Fruit fly (Drosophila melanogaster) whole organism, embryonic: ENCODE results near the gene saturn.

Experiments used
- Blimp-1 ChIP-seq: fragments of 200-800 bp; sonication (Bioruptor generic); optimal IDR thresholded peaks from 3 replicates; lab custom pipeline; 2018; ENCODE audit warnings: missing biosample characterization, missing genetic modification characterization, mild to moderate bottlenecking, moderate library complexity, missing genetic modification reagents
- C15 ChIP-seq: fragments of 200-800 bp; sonication (Bioruptor generic); IDR thresholded peaks from 3 replicates; pipeline ENCODE4 v1.3.6; 2022; ENCODE audit warnings: missing biosample characterization, missing genetic modification characterization
- CG12155 ChIP-seq: fragments of 200-800 bp; sonication (Bioruptor generic); optimal IDR thresholded peaks from 3 replicates; lab custom pipeline; 2016; ENCODE audit warnings: missing biosample characterization, missing genetic modification characterization
- CG1603 ChIP-seq: fragments of 200-800 bp; sonication (Bioruptor generic); optimal IDR thresholded peaks from 2 replicates; lab custom pipeline; 2019; ENCODE audit warnings: missing biosample characterization, mild to moderate bottlenecking, missing genetic modification characterization, moderate library complexity
- CG17829 ChIP-seq: fragments of 200-800 bp; optimal IDR thresholded peaks from 2 replicates; lab custom pipeline; 2019; ENCODE audit warnings: missing biosample characterization, mild to moderate bottlenecking, missing genetic modification characterization, moderate library complexity
- CG1832 ChIP-seq: fragments of 200-800 bp; sonication (Bioruptor generic); optimal IDR thresholded peaks from 2 replicates; lab custom pipeline; 2017; ENCODE audit warnings: missing biosample characterization, mild to moderate bottlenecking, missing genetic modification characterization, inconsistent platforms
- CG2678 ChIP-seq: fragments of 200-800 bp; sonication (Bioruptor generic); optimal IDR thresholded peaks from 3 replicates; lab custom pipeline; 2019; ENCODE audit warnings: missing biosample characterization, mild to moderate bottlenecking, missing genetic modification characterization, moderate library complexity
- CG2889 ChIP-seq: fragments of 200-800 bp; sonication (Bioruptor generic); IDR thresholded peaks from 3 replicates; pipeline ENCODE4 v1.3.6; 2022; ENCODE audit warnings: missing biosample characterization, missing genetic modification characterization
- CG31224 ChIP-seq: fragments of 200-800 bp; sonication (Bioruptor generic); IDR thresholded peaks from 2 replicates; pipeline ENCODE4 v1.3.6; 2022; ENCODE audit warnings: missing biosample characterization, missing genetic modification characterization
- CG34224 ChIP-seq: fragments of 200-800 bp; sonication (Bioruptor generic); IDR thresholded peaks from 3 replicates; pipeline ENCODE4 v1.3.6; 2022; ENCODE audit warnings: missing biosample characterization, missing genetic modification characterization; ENCODE audit not compliant: partially characterized antibody
- CG6654 ChIP-seq: fragments of 200-800 bp; sonication (Bioruptor generic); optimal IDR thresholded peaks from 2 replicates; lab custom pipeline; 2017; ENCODE audit warnings: missing biosample characterization, mild to moderate bottlenecking, missing genetic modification characterization
- CG7357 ChIP-seq: fragments of 200-800 bp; sonication (Bioruptor generic); IDR thresholded peaks from 3 replicates; pipeline ENCODE4 v1.3.6; 2022; ENCODE audit warnings: missing biosample characterization, missing genetic modification characterization
- CG8478 ChIP-seq: fragments of >200 bp; optimal IDR thresholded peaks from 2 replicates; lab custom pipeline; 2018
- CoRest ChIP-seq: fragments of 200-800 bp; sonication (Bioruptor generic); optimal IDR thresholded peaks from 3 replicates; lab custom pipeline; 2018; ENCODE audit warnings: missing biosample characterization, mild to moderate bottlenecking, missing genetic modification characterization, moderate library complexity
- D ChIP-seq, 2 experiments: fragments of 200-800 bp in 1 of 2; fragments of >200 bp in 1 of 2; sonication (Bioruptor generic) in 1 of 2; optimal IDR thresholded peaks; 2 replicates in 1 of 2; 3 replicates in 1 of 2; lab custom pipeline; 2017; ENCODE audit warnings: mild to moderate bottlenecking in 1 of 2, missing biosample characterization in 1 of 2, missing genetic modification characterization in 1 of 2, missing genetic modification reagents in 1 of 2
- Deaf1 ChIP-seq: fragments of 200-800 bp; optimal IDR thresholded peaks from 3 replicates; lab custom pipeline; 2019; ENCODE audit warnings: missing biosample characterization, mild to moderate bottlenecking, missing genetic modification characterization, moderate library complexity
- Dip2 ChIP-seq: fragments of 200-800 bp; sonication (Bioruptor generic); IDR thresholded peaks from 2 replicates; pipeline ENCODE4 v1.3.6; 2022; ENCODE audit warnings: missing biosample characterization, missing genetic modification characterization
- Dll ChIP-seq: fragments of 200-800 bp; sonication (Bioruptor generic); IDR thresholded peaks from 4 replicates; pipeline ENCODE4 v1.3.6; 2022; ENCODE audit warnings: missing biosample characterization, missing genetic modification characterization; ENCODE audit not compliant: partially characterized antibody
- Drgx ChIP-seq: fragments of 200-800 bp; sonication (Bioruptor generic); IDR thresholded peaks from 2 replicates; pipeline ENCODE4 v1.3.6; 2022; ENCODE audit warnings: missing biosample characterization, missing genetic modification characterization
- Eip74EF ChIP-seq, 2 experiments: fragments of 200-800 bp in 1 of 2; fragments of >200 bp in 1 of 2; sonication (Bioruptor generic) in 1 of 2; optimal IDR thresholded peaks; 2 replicates each; lab custom pipeline; 2017 to 2019; ENCODE audit warnings: missing biosample characterization in 2 of 2, missing genetic modification characterization in 2 of 2, mild to moderate bottlenecking in 1 of 2, moderate library complexity in 1 of 2
- Jarid2 ChIP-seq: fragments of 200-800 bp; sonication (Bioruptor generic); optimal IDR thresholded peaks from 3 replicates; lab custom pipeline; 2017; ENCODE audit warnings: mild to moderate bottlenecking, missing biosample characterization, missing genetic modification reagents, missing genetic modification characterization
- Scr ChIP-seq: fragments of 200-800 bp; sonication (Bioruptor generic); IDR thresholded peaks from 2 replicates; pipeline ENCODE4 v1.3.6; 2022; ENCODE audit warnings: missing biosample characterization, missing genetic modification characterization; ENCODE audit not compliant: partially characterized antibody
- Six4 ChIP-seq: fragments of 200-800 bp; sonication (Bioruptor generic); optimal IDR thresholded peaks from 2 replicates; lab custom pipeline; 2016; ENCODE audit warnings: missing biosample characterization, missing genetic modification characterization
- Spps ChIP-seq: fragments of 200-800 bp; sonication (Bioruptor generic); optimal IDR thresholded peaks from 2 replicates; lab custom pipeline; 2018; ENCODE audit warnings: missing biosample characterization, mild to moderate bottlenecking, missing genetic modification characterization
- Taf1 ChIP-seq: fragments of 200-800 bp; sonication (Bioruptor generic); IDR thresholded peaks from 2 replicates; pipeline ENCODE4 v1.3.6; 2022; ENCODE audit warnings: missing biosample characterization, missing genetic modification characterization
- amos ChIP-seq: fragments of 200-800 bp; sonication (Bioruptor generic); IDR thresholded peaks from 2 replicates; pipeline ENCODE4 v1.3.6; 2022; ENCODE audit warnings: missing biosample characterization, missing genetic modification characterization; ENCODE audit not compliant: partially characterized antibody
- aop ChIP-seq: fragments of 200-800 bp; sonication (Bioruptor generic); IDR thresholded peaks from 2 replicates; pipeline ENCODE4 v1.3.6; 2022; ENCODE audit warnings: missing biosample characterization, missing genetic modification characterization
- bsh ChIP-seq, 2 experiments: fragments of 200-800 bp; sonication (Bioruptor generic); optimal IDR thresholded peaks; 2 replicates each; lab custom pipeline; 2017 to 2018; ENCODE audit warnings: mild to moderate bottlenecking in 2 of 2, missing biosample characterization in 2 of 2, missing genetic modification characterization in 2 of 2, moderate library complexity in 1 of 2
- croc ChIP-seq: fragments of 200-800 bp; sonication (Bioruptor generic); conservative IDR thresholded peaks from 3 replicates; pipeline ENCODE4 v1.3.6; 2022; ENCODE audit warnings: missing biosample characterization, missing genetic modification characterization
- crol ChIP-seq: fragments of 200-800 bp; sonication (Bioruptor generic); IDR thresholded peaks from 2 replicates; pipeline ENCODE4 v1.3.6; 2022; ENCODE audit warnings: missing biosample characterization, missing genetic modification characterization
- dmrt99B ChIP-seq: fragments of 200-800 bp; sonication (Bioruptor generic); optimal IDR thresholded peaks from 2 replicates; lab custom pipeline; 2018; ENCODE audit warnings: missing biosample characterization, mild to moderate bottlenecking, missing genetic modification characterization, moderate library complexity
- emc ChIP-seq: fragments of 200-800 bp; sonication (Bioruptor generic); optimal IDR thresholded peaks from 2 replicates; lab custom pipeline; 2016; ENCODE audit warnings: missing biosample characterization, missing genetic modification characterization
- esg ChIP-seq: fragments of 200-800 bp; sonication (Bioruptor generic); conservative IDR thresholded peaks from 2 replicates; pipeline ENCODE4 v1.3.6; 2022; ENCODE audit warnings: missing biosample characterization, missing genetic modification characterization
- fd3F ChIP-seq: fragments of 200-800 bp; sonication (Bioruptor generic); optimal IDR thresholded peaks from 2 replicates; lab custom pipeline; 2018; ENCODE audit warnings: missing biosample characterization, mild to moderate bottlenecking, missing genetic modification characterization, moderate library complexity
- her ChIP-seq: fragments of 200-800 bp; sonication (Bioruptor generic); optimal IDR thresholded peaks from 2 replicates; lab custom pipeline; 2016; ENCODE audit warnings: missing biosample characterization, missing genetic modification characterization
- insv ChIP-seq, 2 experiments: fragments of 200-800 bp; sonication (Bioruptor generic); optimal IDR thresholded peaks; 3 replicates each; lab custom pipeline; 2016 to 2018; ENCODE audit warnings: missing biosample characterization in 2 of 2, missing genetic modification characterization in 2 of 2
- jing ChIP-seq: fragments of 200-800 bp; sonication (Bioruptor generic); optimal IDR thresholded peaks from 2 replicates; lab custom pipeline; 2018; ENCODE audit warnings: missing biosample characterization, mild to moderate bottlenecking, missing genetic modification characterization
- oc ChIP-seq: fragments of 200-800 bp; sonication (Bioruptor generic); optimal IDR thresholded peaks from 2 replicates; lab custom pipeline; 2018; ENCODE audit warnings: missing biosample characterization, mild to moderate bottlenecking, missing genetic modification characterization, moderate library complexity
- pb ChIP-seq: fragments of 200-800 bp; sonication (Bioruptor generic); optimal IDR thresholded peaks from 3 replicates; lab custom pipeline; 2016; ENCODE audit warnings: missing biosample characterization, missing genetic modification characterization
- peb ChIP-seq: fragments of 200-800 bp; sonication (Bioruptor generic); IDR thresholded peaks from 2 replicates; pipeline ENCODE4 v1.3.6; 2022; ENCODE audit warnings: missing biosample characterization, missing genetic modification characterization
- pfk ChIP-seq: fragments of 200-800 bp; sonication (Bioruptor generic); optimal IDR thresholded peaks from 2 replicates; lab custom pipeline; 2018; ENCODE audit warnings: missing biosample characterization, mild to moderate bottlenecking, missing genetic modification characterization, moderate library complexity
- pho ChIP-seq: fragments of 200-800 bp; sonication (Bioruptor generic); optimal IDR thresholded peaks from 2 replicates; lab custom pipeline; 2016; ENCODE audit warnings: missing biosample characterization, missing genetic modification characterization
- sens ChIP-seq: fragments of 200-800 bp; sonication (Bioruptor generic); peaks from one replicate; lab custom pipeline; 2016; ENCODE audit warnings: missing biosample characterization, missing genetic modification characterization
- seq ChIP-seq: fragments of 200-800 bp; sonication (Bioruptor generic); IDR thresholded peaks from 2 replicates; pipeline ENCODE4 v1.3.6; 2022; ENCODE audit warnings: missing biosample characterization, missing genetic modification characterization
- stc ChIP-seq: fragments of 200-800 bp; sonication (Bioruptor generic); IDR thresholded peaks from 2 replicates; pipeline ENCODE4 v1.3.6; 2022; ENCODE audit warnings: missing biosample characterization, missing genetic modification characterization
- tll ChIP-seq, 2 experiments: fragments of 200-800 bp in 1 of 2; fragments of >200 bp in 1 of 2; sonication (Bioruptor generic) in 1 of 2; optimal IDR thresholded peaks; 2 replicates each; lab custom pipeline; 2017 to 2019; ENCODE audit warnings: missing biosample characterization in 2 of 2, missing genetic modification characterization in 2 of 2, mild to moderate bottlenecking in 1 of 2, moderate library complexity in 1 of 2
- zen ChIP-seq: fragments of 200-800 bp; sonication (Bioruptor generic); optimal IDR thresholded peaks from 3 replicates; lab custom pipeline; 2018; ENCODE audit warnings: missing biosample characterization, mild to moderate bottlenecking, missing genetic modification characterization, moderate library complexity

Gene saturn

dm6 chr3L:14177476-14178179 lies 25.5 kb upstream of the saturn start (continued):
- TF ChIP-seq Drgx (0 out of 2 replicates have a peak, but pooled peaks have one; percentile 14), CG1832 (GFP tag; lab: Kevin White, UChicago) (peak; percentile 99), CG1603 (tag; lab: Kevin White, UChicago) (no peak), CG6654 (GFP tag; lab: Kevin White, UChicago) (no peak), Jarid2 (GFP tag; lab: Kevin White, UChicago) (peak; percentile 76), CG8478 (lab: Kevin White, UChicago) (peak; percentile 95), Dip2 (GFP tag; lab: Robert Waterston, UW) (no peak), jing (GFP tag; lab: Kevin White, UChicago) (peak; percentile 51), dmrt99B (tag; lab: Kevin White, UChicago) (no peak), CG17829 (peak; percentile 59), CG2678 (tag; lab: Kevin White, UChicago) (no peak), CG2889 (GFP tag; lab: Robert Waterston, UW) (no peak), fd3F (no peak), esg (no peak), zen (tag; lab: Kevin White, UChicago) (peak; percentile 2), croc (GFP tag; lab: Robert Waterston, UW) (no peak), C15 (GFP tag; lab: Robert Waterston, UW) (no peak), CoRest (tag; lab: Kevin White, UChicago) (peak; percentile 58), insv (GFP tag; optimal IDR thresholded peaks at IDR 0.05; lab: Kevin White, UChicago) (peak in 1 of 2 experiments; percentile 37), CG31224 (GFP tag; lab: Robert Waterston, UW) (no peak), pb (GFP tag; lab: Kevin White, UChicago) (no peak), Blimp-1 (no peak), Six4 (GFP tag; lab: Kevin White, UChicago) (no peak), D (optimal IDR thresholded peaks at IDR 0.05; lab: Kevin White, UChicago) (peak; percentile 100), D (GFP tag; optimal IDR thresholded peaks at IDR 0.05; lab: Kevin White, UChicago) (peak; percentile 98), Eip74EF (GFP tag; optimal IDR thresholded peaks at IDR 0.05; lab: Kevin White, UChicago) (peak in 1 of 2 experiments; percentile 50), oc (tag; lab: Kevin White, UChicago) (peak; percentile 82), seq (GFP tag; lab: Robert Waterston, UW) (peak; percentile 92), Spps (tag; lab: Kevin White, UChicago) (no peak), aop (0 out of 2 replicates have a peak, but pooled peaks have one; percentile 20), tll (GFP tag; optimal IDR thresholded peaks at IDR 0.05; lab: Kevin White, UChicago) (peak; percentile 23 to 53), her (no peak), Dll (GFP tag; lab: Robert Waterston, UW) (0 out of 4 replicates have a peak, but pooled peaks have one; percentile 35), CG12155 (GFP tag; lab: Kevin White, UChicago) (no peak), CG7357 (no peak), stc (no peak), CG34224 (peak; percentile 19; the same call in 1 of the 3 replicates), sens (GFP tag; lab: Kevin White, UChicago) (peak; percentile 84), emc (GFP tag; lab: Kevin White, UChicago) (no peak), Deaf1 (tag; lab: Kevin White, UChicago) (peak; percentile 98), pfk (peak; percentile 29), pho (GFP tag; lab: Kevin White, UChicago) (no peak), bsh (GFP tag; optimal IDR thresholded peaks at IDR 0.05; lab: Kevin White, UChicago) (peak in 1 of 2 experiments; percentile 24), Taf1 (GFP tag; lab: Robert Waterston, UW) (no peak), amos (GFP tag; lab: Robert Waterston, UW) (0 out of 2 replicates have a peak, but pooled peaks have one; percentile 11), Scr (GFP tag; lab: Robert Waterston, UW) (peak; percentile 33; the same call in 1 of the 2 replicates), crol (GFP tag; lab: Robert Waterston, UW) (peak; percentile 37; the same call in 1 of the 2 replicates), peb (GFP tag; lab: Robert Waterston, UW) (peak; percentile 14; the same call in 1 of the 2 replicates)
